Worm (Caenorhabditis elegans) whole organism, late embryonic: ENCODE measurements around the gene daf-5.

Experiments used
- ama-1 ChIP-seq: fragments of 150-350 bp; optimal IDR thresholded peaks from 2 replicates; lab custom pipeline; 2014
- ceh-9 ChIP-seq: sonication (generic microtip); optimal IDR thresholded peaks from 2 replicates; lab custom pipeline; 2016; ENCODE audit warnings: mild to moderate bottlenecking, missing genetic modification characterization, inconsistent platforms, missing compliant biosample characterization
- elt-2 ChIP-seq: sonication (generic microtip); optimal IDR thresholded peaks from 2 replicates; lab custom pipeline; 2016; ENCODE audit warnings: missing genetic modification reagents, missing genetic modification characterization, missing compliant biosample characterization
- elt-4 ChIP-seq: sonication (generic microtip); optimal IDR thresholded peaks from 2 replicates; lab custom pipeline; 2016; ENCODE audit warnings: missing genetic modification characterization, missing compliant biosample characterization
- lim-6 ChIP-seq: sonication (generic microtip); optimal IDR thresholded peaks from 2 replicates; lab custom pipeline; 2016; ENCODE audit warnings: missing genetic modification characterization, missing compliant biosample characterization
- lin-11 ChIP-seq: fragments of 200-800 bp; sonication (Bioruptor generic); optimal IDR thresholded peaks from 2 replicates; lab custom pipeline; 2018; ENCODE audit warnings: mild to moderate bottlenecking, missing genetic modification characterization, missing compliant biosample characterization
- nhr-11 ChIP-seq: fragments of 150-350 bp; optimal IDR thresholded peaks from 2 replicates; lab custom pipeline; 2014; ENCODE audit warnings: missing biosample characterization, missing genetic modification characterization
- odd-2 ChIP-seq: sonication (generic microtip); optimal IDR thresholded peaks from 2 replicates; lab custom pipeline; 2017; ENCODE audit warnings: antibody characterized with exemption, mild to moderate bottlenecking, missing genetic modification characterization, missing compliant biosample characterization
- pag-3 ChIP-seq: sonication (generic microtip); optimal IDR thresholded peaks from 2 replicates; lab custom pipeline; 2016; ENCODE audit warnings: missing compliant biosample characterization, missing genetic modification characterization, borderline replicate concordance
- pha-4 ChIP-seq: fragments of 150-350 bp; optimal IDR thresholded peaks from 2 replicates; lab custom pipeline; 2018; ENCODE audit warnings: missing biosample characterization, missing genetic modification reagents, missing genetic modification characterization
- rnt-1 ChIP-seq: sonication (generic microtip); optimal IDR thresholded peaks from 2 replicates; lab custom pipeline; 2016; ENCODE audit warnings: missing genetic modification characterization, missing compliant biosample characterization

- no peak for TF ChIP-seq lim-6 (tag; lab: Kevin White, UChicago)
- no peak for TF ChIP-seq ceh-9 (tag; lab: Kevin White, UChicago)
- TF ChIP-seq nhr-11 (tag; lab: Kevin White, UChicago) = no peak
- no peak for TF ChIP-seq elt-2 (tag; lab: Kevin White, UChicago)
- no peak for TF ChIP-seq elt-4 (tag; lab: Kevin White, UChicago)
- TF ChIP-seq lin-11 (tag; lab: Kevin White, UChicago) = no peak
- TF ChIP-seq rnt-1 (tag; lab: Kevin White, UChicago) = no peak
- no peak for TF ChIP-seq pag-3 (tag; lab: Kevin White, UChicago)
- no peak for TF ChIP-seq odd-2 (tag; lab: Kevin White, UChicago)
- TF ChIP-seq pha-4 (tag; lab: Kevin White, UChicago) = no peak
- TF ChIP-seq ama-1 (lab: Kevin White, UChicago) = no peak
These were observed 6.9 kb downstream of the daf-5 start for ce11 chrII:14045235-14045634.
